ENCODE assay signal across 2 fruit fly cellular contexts in genomic region chr3L:10751283-10751682, dm6.
TF ChIP-seq lines count a peak whose summit lies in the region.

No protein-coding gene starts in this region.

- no peak for TF ChIP-seq CTCF in whole organism, embryonic (GFP tag; optimal IDR thresholded peaks at IDR 0.05; lab: Kevin White, UChicago)

TF ChIP-seq in whole organism, embryonic, 481 proteins besides CTCF, POLR2A, EP300 and RAD21:
- peak; percentile 14 for TF ChIP-seq Med (GFP tag; lab: Kevin White, UChicago)
- 0 out of 3 replicates have a peak, but pooled peaks have one; percentile 37 for TF ChIP-seq ci (GFP tag; IDR thresholded peaks at IDR 0.05; lab: Robert Waterston, UW)
- no peak for TF ChIP-seq CG1792 (GFP tag; optimal IDR thresholded peaks at IDR 0.05; lab: Kevin White, UChicago)
- peak; percentile 88 for TF ChIP-seq Ets65A (GFP tag; lab: Kevin White, UChicago)
- TF ChIP-seq CG30403 (GFP tag; optimal IDR thresholded peaks at IDR 0.05; lab: Kevin White, UChicago) = no peak
- no peak for TF ChIP-seq Side (GFP tag; optimal IDR thresholded peaks at IDR 0.05; lab: Kevin White, UChicago)
- no peak for TF ChIP-seq ab (GFP tag; optimal IDR thresholded peaks at IDR 0.05; lab: Kevin White, UChicago)
- TF ChIP-seq CG6765 (GFP tag; optimal IDR thresholded peaks at IDR 0.05; lab: Kevin White, UChicago) = no peak
- TF ChIP-seq otp (GFP tag; IDR thresholded peaks at IDR 0.05; lab: Robert Waterston, UW) = no peak
- no peak for TF ChIP-seq kay (GFP tag; optimal IDR thresholded peaks at IDR 0.05; lab: Kevin White, UChicago)
- TF ChIP-seq zf30C (GFP tag; optimal IDR thresholded peaks at IDR 0.05; lab: Kevin White, UChicago) = no peak
- TF ChIP-seq pum (GFP tag; optimal IDR thresholded peaks at IDR 0.05; lab: Kevin White, UChicago) = no peak
- TF ChIP-seq CG7963 (GFP tag; IDR thresholded peaks at IDR 0.05; lab: Robert Waterston, UW; ENCODE audit: partially characterized antibody) = 0 out of 3 replicates have a peak, but pooled peaks have one; percentile 6
- TF ChIP-seq CG14860 (GFP tag; IDR thresholded peaks at IDR 0.05; lab: Robert Waterston, UW; ENCODE audit: partially characterized antibody) = no peak
- TF ChIP-seq Hmx (GFP tag; optimal IDR thresholded peaks at IDR 0.05; lab: Kevin White, UChicago) = no peak
- no peak for TF ChIP-seq HHEX (GFP tag; optimal IDR thresholded peaks at IDR 0.05; lab: Kevin White, UChicago)
- TF ChIP-seq twi (tag; optimal IDR thresholded peaks at IDR 0.05; lab: Kevin White, UChicago) = no peak
- TF ChIP-seq rib (GFP tag; IDR thresholded peaks at IDR 0.05; lab: Robert Waterston, UW) = no peak
- no peak for TF ChIP-seq CG13296 (GFP tag; optimal IDR thresholded peaks at IDR 0.05; lab: Kevin White, UChicago)
- TF ChIP-seq Six4 (GFP tag; optimal IDR thresholded peaks at IDR 0.05; lab: Kevin White, UChicago) = no peak
- TF ChIP-seq gcm (GFP tag; optimal IDR thresholded peaks at IDR 0.05; lab: Kevin White, UChicago) = no peak
- TF ChIP-seq tin (GFP tag; optimal IDR thresholded peaks at IDR 0.05; lab: Kevin White, UChicago) = no peak
- no peak for TF ChIP-seq repo (GFP tag; optimal IDR thresholded peaks at IDR 0.05; lab: Kevin White, UChicago)
- no peak for TF ChIP-seq eyg (GFP tag; optimal IDR thresholded peaks at IDR 0.05; lab: Kevin White, UChicago)
- TF ChIP-seq CG31365 (tag; optimal IDR thresholded peaks at IDR 0.05; lab: Kevin White, UChicago) = no peak
- no peak for TF ChIP-seq NC2α (GFP tag; optimal IDR thresholded peaks at IDR 0.05; lab: Kevin White, UChicago)
- no peak for TF ChIP-seq CG31224 (GFP tag; IDR thresholded peaks at IDR 0.05; lab: Robert Waterston, UW)
- TF ChIP-seq CG7372 (GFP tag; IDR thresholded peaks at IDR 0.05; lab: Robert Waterston, UW) = peak; percentile 42; the same call in 1 of the 2 replicates
- no peak for TF ChIP-seq Adf1 (GFP tag; IDR thresholded peaks at IDR 0.05; lab: Robert Waterston, UW)
- TF ChIP-seq sob (GFP tag; IDR thresholded peaks at IDR 0.05; lab: Robert Waterston, UW) = no peak
- TF ChIP-seq CG17186 (GFP tag; optimal IDR thresholded peaks at IDR 0.05; lab: Kevin White, UChicago) = no peak
- no peak for TF ChIP-seq CG4854 (GFP tag; optimal IDR thresholded peaks at IDR 0.05; lab: Kevin White, UChicago)
- TF ChIP-seq salm (tag; optimal IDR thresholded peaks at IDR 0.05; lab: Kevin White, UChicago) = no peak
- peak in 1 of 2 experiments; percentile 1 for TF ChIP-seq bsh (GFP tag; optimal IDR thresholded peaks at IDR 0.05; lab: Kevin White, UChicago)
- TF ChIP-seq kah (GFP tag; optimal IDR thresholded peaks at IDR 0.05; lab: Kevin White, UChicago) = no peak
- no peak for TF ChIP-seq caup (GFP tag; optimal IDR thresholded peaks at IDR 0.05; lab: Kevin White, UChicago; ENCODE audit: severe bottlenecking)
- TF ChIP-seq D (optimal IDR thresholded peaks at IDR 0.05; lab: Kevin White, UChicago) = no peak
- no peak for TF ChIP-seq D (GFP tag; optimal IDR thresholded peaks at IDR 0.05; lab: Kevin White, UChicago)
- no peak for TF ChIP-seq CG1647 (GFP tag; optimal IDR thresholded peaks at IDR 0.05; lab: Kevin White, UChicago)

TF ChIP-seq in whole organism, prepupa, 60 proteins besides CTCF, POLR2A, EP300 and RAD21:
- TF ChIP-seq Eip78C (GFP tag; lab: Kevin White, UChicago) = peak; percentile 57
- no peak for TF ChIP-seq salr (GFP tag; optimal IDR thresholded peaks at IDR 0.05; lab: Kevin White, UChicago)
- peak; percentile 94 for TF ChIP-seq dsx (GFP tag; optimal IDR thresholded peaks at IDR 0.05; lab: Kevin White, UChicago; ENCODE audit: poor library complexity, severe bottlenecking)
